Worm (Caenorhabditis elegans) whole organism, dauer: Measurements from ENCODE around the gene ceh-16.

ENCODE experiments used
- unc-62 ChIP-seq: sonication (generic microtip); optimal IDR thresholded peaks from 2 replicates; lab custom pipeline; 2017; ENCODE audit warnings: missing biosample characterization, missing genetic modification reagents, missing genetic modification characterization

ceh-16 gene

DNA sequence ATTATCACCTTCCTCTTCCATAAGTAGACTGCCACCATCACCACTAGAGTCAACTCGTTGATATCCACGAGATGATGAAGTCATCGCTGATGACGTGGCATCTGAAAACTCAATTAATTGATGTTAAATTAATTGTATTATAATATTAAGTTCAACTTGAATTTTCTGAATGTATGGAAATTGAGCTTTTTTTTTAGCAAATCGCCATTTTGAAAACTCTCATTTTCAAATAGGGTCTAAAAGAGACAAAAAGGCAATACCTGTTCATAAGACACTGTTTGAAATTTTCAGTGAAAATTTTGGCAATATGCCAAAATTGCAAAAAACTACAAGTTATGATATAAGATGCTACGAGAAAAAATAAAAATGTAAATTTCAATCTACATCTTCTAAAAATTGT is 21.1 kb downstream of the ceh-16 start, which contains the start of gene twk-7:
TSS of gene twk-7 (minus strand) at position 101 of the 400 bp plus-strand sequence.
- no peak for TF ChIP-seq unc-62 (GFP tag; lab: Kevin White, UChicago)

- no peak for TF ChIP-seq unc-62 (GFP tag; lab: Kevin White, UChicago)
Observed at ce11 chrIII:8646021-8646420, 23.5 kb downstream of the ceh-16 start.

ce11 chrIII:8648589-8648988 is 26.1 kb downstream of the ceh-16 start, which contains the start of gene F22B7.3:
Gene F22B7.3 (plus strand): TSS chrIII:8648889.
- TF ChIP-seq unc-62 (GFP tag; lab: Kevin White, UChicago): no peak

DNA sequence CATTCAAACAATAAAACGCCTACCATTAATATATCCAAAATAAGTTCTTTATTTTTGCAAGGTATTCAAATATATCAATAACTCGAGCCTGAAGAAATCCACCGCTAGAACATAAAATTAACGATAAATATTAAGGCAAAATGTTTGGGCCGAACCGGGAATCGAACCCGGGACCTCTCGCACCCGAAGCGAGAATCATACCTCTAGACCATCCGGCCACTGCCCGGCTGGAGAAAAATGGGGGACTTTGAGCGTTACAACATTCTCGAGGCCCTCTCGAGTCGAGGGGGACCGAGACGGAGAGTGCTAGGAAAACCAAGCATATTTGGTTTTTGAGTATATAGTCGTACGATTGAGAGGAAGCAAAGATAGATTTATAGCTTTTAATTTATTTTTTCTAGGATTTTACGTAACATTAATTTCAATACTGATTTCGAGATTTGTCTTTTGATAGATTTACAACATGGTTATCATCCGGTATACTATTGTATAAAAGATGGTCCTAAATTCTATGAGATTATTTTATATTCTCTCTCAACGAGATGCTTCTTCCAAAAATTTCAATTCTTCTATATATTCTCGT is 27.8 kb downstream of the ceh-16 start, which contains the start of gene flp-23:
TSS of gene flp-23 (plus strand) at position 533 of the 583 bp plus-strand sequence.
- no peak for TF ChIP-seq unc-62 (GFP tag; lab: Kevin White, UChicago)

DNA sequence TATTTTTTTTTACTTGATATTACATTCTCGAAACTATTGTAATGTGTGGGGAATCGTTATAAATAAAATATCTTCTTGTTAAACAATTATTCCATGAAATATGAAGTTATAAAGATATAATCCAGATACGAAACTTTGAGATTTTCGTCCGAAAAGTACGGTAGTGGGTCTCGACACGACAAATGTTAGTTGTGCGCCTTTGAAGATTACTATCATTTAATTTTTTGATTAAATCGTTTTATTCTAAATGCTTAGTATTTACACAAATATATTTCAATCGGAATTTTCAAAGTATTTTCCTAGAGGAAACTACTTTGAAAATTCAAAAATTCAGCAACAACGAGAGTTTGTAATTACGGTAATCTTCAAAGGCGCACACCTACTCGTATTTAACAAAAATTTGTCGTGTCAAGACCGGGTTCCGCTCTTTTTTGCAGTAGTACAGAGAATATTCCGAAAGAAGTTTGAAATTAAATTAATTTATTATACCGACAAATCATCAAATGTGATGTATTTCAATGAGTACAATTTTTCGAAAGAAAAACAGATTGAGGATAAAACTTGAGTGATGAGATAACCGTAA is 29.7 kb downstream of the ceh-16 start:
- TF ChIP-seq unc-62 (GFP tag; lab: Kevin White, UChicago): no peak

- no peak for TF ChIP-seq unc-62 (GFP tag; lab: Kevin White, UChicago)
Observed at ce11 chrIII:8652922-8653321, 30.4 kb downstream of the ceh-16 start.

DNA sequence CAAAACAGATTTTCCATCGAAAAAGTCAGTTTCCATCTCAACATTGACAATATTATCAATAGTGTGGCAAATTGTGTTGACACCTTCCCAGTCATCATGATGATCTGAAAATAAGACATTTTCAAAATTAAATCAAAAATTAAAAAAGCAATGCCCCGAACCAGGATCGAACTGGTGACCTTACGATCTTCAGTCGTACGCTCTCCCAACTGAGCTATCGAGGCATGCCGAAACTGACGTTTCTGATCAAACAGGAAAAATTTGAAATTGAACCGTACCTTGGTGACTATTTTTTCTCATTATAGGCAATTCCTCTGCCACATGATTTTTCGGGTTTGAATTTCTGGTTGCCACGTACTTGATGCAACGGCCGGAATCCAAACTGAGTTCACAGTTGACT is 30.9 kb downstream of the ceh-16 start:
- no peak for TF ChIP-seq unc-62 (GFP tag; lab: Kevin White, UChicago)

DNA sequence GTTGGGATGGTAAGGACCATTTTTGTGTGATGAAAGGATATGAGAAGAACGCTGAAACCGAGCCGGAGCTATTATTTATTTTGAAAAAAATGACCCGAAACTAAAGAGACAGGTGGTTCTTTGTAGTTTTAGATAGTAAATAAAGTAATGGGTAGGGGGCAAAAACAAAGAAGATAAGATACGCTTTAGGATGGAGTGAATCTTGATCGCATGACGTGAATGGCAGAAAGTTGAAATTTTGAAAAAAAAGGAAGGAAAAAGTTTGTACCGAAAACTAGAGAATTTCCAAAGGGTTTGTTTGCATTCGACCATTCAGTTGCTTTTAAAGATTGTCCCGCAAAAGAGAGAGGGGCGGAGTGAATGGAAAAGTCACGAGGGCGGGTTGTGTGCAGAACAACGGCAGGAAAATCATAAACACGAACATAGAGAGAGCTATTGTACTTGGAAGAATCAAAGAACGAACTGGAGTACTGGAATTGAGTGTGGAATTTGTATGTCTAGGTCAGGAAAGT is 31.4 kb downstream of the ceh-16 start, which contains the start of gene F22B7.9:
TSS of gene F22B7.9 (minus strand) at position 51 of the 512 bp plus-strand sequence.
- TF ChIP-seq unc-62 (GFP tag; lab: Kevin White, UChicago): no peak

- no peak for TF ChIP-seq unc-62 (GFP tag; lab: Kevin White, UChicago)
Observed at ce11 chrIII:8654400-8654980, 32.0 kb downstream of the ceh-16 start.

DNA sequence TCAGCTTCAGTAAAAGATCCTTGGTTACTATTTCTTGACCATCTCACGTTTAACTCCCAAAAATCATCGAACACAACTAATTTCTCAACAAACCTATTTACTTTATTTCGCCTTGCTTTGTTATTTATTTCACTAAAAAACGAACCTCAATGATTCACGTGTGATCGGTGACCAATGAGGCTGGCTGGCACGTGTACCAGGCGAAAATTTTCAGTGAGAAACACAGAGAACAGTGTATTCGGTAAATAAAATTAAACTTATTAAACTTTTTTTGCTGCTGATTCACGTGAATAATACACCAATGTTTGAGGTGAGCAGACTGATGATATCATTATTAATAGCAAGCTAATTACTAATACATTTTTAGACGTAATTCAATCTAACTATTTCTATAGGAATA is 32.9 kb downstream of the ceh-16 start:
- no peak for TF ChIP-seq unc-62 (GFP tag; lab: Kevin White, UChicago)

DNA sequence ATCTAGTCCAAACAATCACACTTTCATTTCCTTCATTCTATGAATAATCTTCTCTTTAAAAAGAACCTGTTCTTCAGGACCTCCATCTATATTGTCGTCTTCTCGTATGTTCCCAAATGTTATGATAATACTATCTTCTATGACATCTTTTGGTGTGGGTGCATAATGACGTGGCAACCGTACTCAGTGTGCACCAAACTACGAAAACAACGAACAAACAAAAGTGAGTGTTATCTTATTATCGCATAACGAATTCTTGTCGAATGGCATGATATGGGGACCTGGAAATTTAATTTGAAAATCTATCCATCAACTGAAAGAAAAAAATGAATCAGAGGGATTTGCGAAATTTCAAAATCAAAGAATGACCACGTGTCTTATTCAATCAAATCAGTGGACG is 33.5 kb downstream of the ceh-16 start:
- TF ChIP-seq unc-62 (GFP tag; lab: Kevin White, UChicago): no peak

ce11 chrIII:8656957-8657356 is 34.4 kb downstream of the ceh-16 start:
- no peak for TF ChIP-seq unc-62 (GFP tag; lab: Kevin White, UChicago)

DNA sequence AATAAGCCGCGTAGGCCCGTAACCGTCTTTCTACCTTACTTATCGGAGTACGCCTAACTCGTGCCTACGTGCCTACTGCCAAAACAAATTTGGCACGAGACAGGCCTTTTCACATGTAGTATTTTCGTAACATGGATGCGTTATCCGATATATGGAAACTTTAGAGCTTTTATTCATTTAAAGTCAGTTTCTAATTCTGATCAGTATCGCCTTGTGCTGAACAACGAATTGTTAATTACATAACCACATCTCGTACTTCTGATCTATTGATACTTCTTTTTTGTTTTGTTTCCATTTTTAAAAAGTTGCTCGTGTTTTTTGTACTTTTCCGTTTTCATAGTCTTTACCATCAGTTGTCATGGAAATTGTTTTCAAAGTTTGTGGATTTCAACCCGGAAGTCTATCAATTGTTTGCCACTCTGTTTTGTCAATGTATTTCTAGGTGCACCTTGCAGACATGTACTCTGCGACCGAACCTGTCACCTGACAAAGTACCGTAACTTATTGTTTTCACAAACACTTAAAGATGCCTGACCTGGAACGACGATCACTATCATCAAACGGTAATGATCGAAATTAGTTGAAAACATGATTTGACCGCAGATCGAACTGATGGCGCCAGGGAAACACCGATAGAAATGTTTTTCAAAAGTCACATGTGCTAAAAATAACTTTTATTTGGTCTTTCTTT is 35.3 kb downstream of the ceh-16 start:
- TF ChIP-seq unc-62 (GFP tag; lab: Kevin White, UChicago): no peak

DNA sequence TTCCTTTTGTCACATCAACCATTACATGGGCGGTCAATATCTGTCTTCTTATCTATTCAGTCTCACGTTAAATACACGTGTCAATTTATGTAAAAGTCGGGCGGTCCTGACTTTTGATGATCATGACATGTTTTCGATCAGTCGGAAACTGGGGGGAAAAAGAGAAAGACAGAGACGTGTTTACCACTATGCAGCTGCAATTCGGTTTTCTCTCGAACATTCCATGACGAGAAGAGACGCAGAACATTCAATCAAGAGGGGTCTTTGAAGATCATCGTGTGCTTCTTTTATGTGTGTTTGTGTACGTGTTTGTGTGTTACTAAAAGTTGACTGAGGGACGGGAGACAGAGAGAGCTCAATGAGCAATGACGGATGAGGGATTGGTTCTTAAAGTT is 35.8 kb downstream of the ceh-16 start:
- no peak for TF ChIP-seq unc-62 (GFP tag; lab: Kevin White, UChicago)

DNA sequence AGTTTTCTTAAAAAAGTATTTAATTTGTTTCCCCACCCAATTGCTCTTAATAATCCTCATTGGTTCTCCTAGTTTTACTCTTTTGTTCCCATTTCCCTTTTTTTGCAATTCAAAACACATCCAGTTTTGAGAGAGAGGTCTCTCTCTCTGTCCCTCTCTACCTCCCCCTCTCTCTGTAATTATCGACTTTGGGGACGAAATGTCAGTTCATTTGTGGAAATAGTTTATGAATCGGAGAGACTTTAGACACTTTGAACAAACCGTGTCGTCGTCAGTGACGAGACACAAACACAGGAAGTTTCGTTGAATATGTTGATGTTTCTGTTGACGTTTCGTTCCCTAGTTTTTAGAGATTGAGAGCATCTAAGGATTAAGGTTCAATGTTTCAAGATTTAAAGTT is 40.6 kb downstream of the ceh-16 start:
- no peak for TF ChIP-seq unc-62 (GFP tag; lab: Kevin White, UChicago)

DNA sequence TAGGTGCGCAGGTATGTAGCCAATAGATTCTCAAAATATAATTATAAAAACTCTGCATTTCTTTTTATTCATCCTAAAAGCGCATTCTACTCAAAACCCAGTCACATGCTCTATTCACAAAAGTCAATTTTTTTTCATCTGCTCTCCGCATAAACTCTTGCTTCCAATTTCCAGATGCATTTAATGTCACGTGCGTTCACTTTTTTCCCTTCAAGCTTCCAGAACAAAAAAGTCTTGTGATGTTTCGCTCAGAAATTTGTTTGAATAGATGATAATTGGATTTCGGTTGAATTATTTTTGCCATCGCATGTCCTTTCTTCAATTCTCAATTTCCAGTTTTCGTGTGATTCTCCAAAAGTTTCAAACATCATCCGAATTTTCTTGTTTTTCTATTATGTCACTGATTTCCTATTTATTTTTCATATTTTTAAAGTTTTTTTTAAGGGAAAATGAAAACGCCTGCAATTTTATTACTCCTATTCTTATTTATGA is 42.4 kb downstream of the ceh-16 start, which contains the start of gene F22B7.1:
TSS of gene F22B7.1 (plus strand) at position 442 of the 492 bp plus-strand sequence.
- TF ChIP-seq unc-62 (GFP tag; lab: Kevin White, UChicago): no peak
